Fruit fly (Drosophila melanogaster): Measurements from ENCODE around the gene CG33647.

dm6 chr3L:19270542-19270941 is 34.4 kb downstream of the CG33647 start, which contains the start of gene CG14088:
- TF ChIP-seq h (optimal IDR thresholded peaks at IDR 0.05) (no peak), psq (optimal IDR thresholded peaks at IDR 0.05) (no peak), Sin3A (optimal IDR thresholded peaks at IDR 0.05) (no peak)

Data from Kc167 (cell line).